Fruit fly (Drosophila melanogaster): Measurements from ENCODE around the gene CG42354.

Gene CG42354

dm6 chrX:16100726-16101351 is 3.9 kb downstream of the CG42354 start:
- TF ChIP-seq cg (GFP tag; optimal IDR thresholded peaks at IDR 0.05) (peak; percentile 73), Ets65A (GFP tag) (no peak), CG4424 (GFP tag; optimal IDR thresholded peaks at IDR 0.05) (no peak), mirr (GFP tag; optimal IDR thresholded peaks at IDR 0.05) (peak; percentile 11), sug (tag; optimal IDR thresholded peaks at IDR 0.05) (peak; percentile 21), CkIIα-i1 (GFP tag; IDR thresholded peaks at IDR 0.05) (no peak), CG4282 (GFP tag; optimal IDR thresholded peaks at IDR 0.05) (no peak), ftz-f1 (GFP tag; optimal IDR thresholded peaks at IDR 0.05) (peak; percentile 22), CG10959 (GFP tag; IDR thresholded peaks at IDR 0.05) (no peak), h (optimal IDR thresholded peaks at IDR 0.05) (no peak), CG2199 (GFP tag; IDR thresholded peaks at IDR 0.05) (0 out of 3 replicates have a peak, but pooled peaks have one; percentile 32), Nf-YC (tag; optimal IDR thresholded peaks at IDR 0.05) (peak; percentile 10), lab (GFP tag; optimal IDR thresholded peaks at IDR 0.05) (peak; percentile 12), Hr78 (GFP tag; optimal IDR thresholded peaks at IDR 0.05) (peak in 1 of 2 experiments; percentile 73), sqz (GFP tag; optimal IDR thresholded peaks at IDR 0.05) (peak; percentile 60), sd (tag; optimal IDR thresholded peaks at IDR 0.05) (peak; percentile 94), abd-A (tag; optimal IDR thresholded peaks at IDR 0.05) (peak; percentile 50), CG32772 (GFP tag; IDR thresholded peaks at IDR 0.05) (peak; percentile 7; the same call in 1 of the 2 replicates), Camta (GFP tag; optimal IDR thresholded peaks at IDR 0.05) (no peak), CG10543 (GFP tag; optimal IDR thresholded peaks at IDR 0.05) (peak; percentile 44), CG15073 (GFP tag; optimal IDR thresholded peaks at IDR 0.05) (no peak), Scr (GFP tag; IDR thresholded peaks at IDR 0.05; ENCODE audit: partially characterized antibody) (no peak), chinmo (GFP tag; IDR thresholded peaks at IDR 0.05; ENCODE audit: partially characterized antibody) (0 out of 4 replicates have a peak, but pooled peaks have one; percentile 53), CG7928 (GFP tag; optimal IDR thresholded peaks at IDR 0.05) (no peak), sens (GFP tag) (no peak), CG14860 (GFP tag; IDR thresholded peaks at IDR 0.05; ENCODE audit: partially characterized antibody) (no peak), Dad (GFP tag; optimal IDR thresholded peaks at IDR 0.05) (no peak), crol (GFP tag; IDR thresholded peaks at IDR 0.05) (peak; percentile 72; the same call in 1 of the 2 replicates)

DNA sequence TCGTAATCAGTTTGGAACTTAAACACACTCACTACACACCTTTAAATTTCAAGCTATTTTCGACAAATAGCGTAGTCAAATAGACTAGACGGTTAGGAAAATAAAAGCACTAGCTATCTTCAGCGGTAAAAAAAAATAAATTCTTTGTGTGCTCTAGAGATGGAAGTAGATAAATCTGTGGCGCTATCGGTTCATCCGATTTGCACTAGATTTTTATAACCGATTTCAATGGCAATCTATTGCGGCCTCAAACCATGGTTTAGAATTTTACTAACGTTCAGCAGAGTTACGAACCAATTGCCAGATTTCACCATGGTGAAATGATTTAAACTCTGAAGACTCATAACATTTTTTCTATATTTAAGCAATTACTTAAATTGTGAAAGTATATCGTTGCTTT is 8.3 kb downstream of the CG42354 start:
- peak; percentile 72 for TF ChIP-seq CG1603 (tag; optimal IDR thresholded peaks at IDR 0.05)
- peak; percentile 9 for TF ChIP-seq MESR4 (GFP tag; optimal IDR thresholded peaks at IDR 0.05)
- no peak for TF ChIP-seq disco-r (GFP tag; optimal IDR thresholded peaks at IDR 0.05)
- no peak for TF ChIP-seq dati (GFP tag; IDR thresholded peaks at IDR 0.05)
- TF ChIP-seq ssp (GFP tag; IDR thresholded peaks at IDR 0.05), result no peak
- TF ChIP-seq chinmo (GFP tag; IDR thresholded peaks at IDR 0.05; ENCODE audit: partially characterized antibody), result 0 out of 4 replicates have a peak, but pooled peaks have one; percentile 69
- peak; percentile 17 for TF ChIP-seq CG30403 (GFP tag; optimal IDR thresholded peaks at IDR 0.05)
- no peak for TF ChIP-seq CG17385 (GFP tag; optimal IDR thresholded peaks at IDR 0.05)
- peak; percentile 86 for TF ChIP-seq CG11560 (tag; IDR thresholded peaks at IDR 0.05)
- TF ChIP-seq CG12659 (GFP tag; optimal IDR thresholded peaks at IDR 0.05), result peak; percentile 79
- peak; percentile 54; the same call in 1 of the 3 replicates for TF ChIP-seq hb (GFP tag; IDR thresholded peaks at IDR 0.05; ENCODE audit: partially characterized antibody)
- no peak for TF ChIP-seq rib (GFP tag; IDR thresholded peaks at IDR 0.05)
- peak; percentile 20 for TF ChIP-seq Max (GFP tag; optimal IDR thresholded peaks at IDR 0.05)
- TF ChIP-seq Aef1 (GFP tag; IDR thresholded peaks at IDR 0.05), result no peak
- TF ChIP-seq hbn (GFP tag; IDR thresholded peaks at IDR 0.05; ENCODE audit: partially characterized antibody), result peak; percentile 70
- no peak for TF ChIP-seq pb (GFP tag; optimal IDR thresholded peaks at IDR 0.05)
- no peak for TF ChIP-seq btn (GFP tag; optimal IDR thresholded peaks at IDR 0.05)
- no peak for TF ChIP-seq CG4730 (GFP tag; IDR thresholded peaks at IDR 0.05)
- peak; percentile 36 for TF ChIP-seq CG12155 (GFP tag; optimal IDR thresholded peaks at IDR 0.05)
- TF ChIP-seq gce (GFP tag; IDR thresholded peaks at IDR 0.05), result no peak
- no peak for TF ChIP-seq CG11398 (GFP tag; optimal IDR thresholded peaks at IDR 0.05)
- TF ChIP-seq Dref (GFP tag; IDR thresholded peaks at IDR 0.05), result peak; percentile 71
- TF ChIP-seq dmrt99B (tag; optimal IDR thresholded peaks at IDR 0.05), result no peak
- TF ChIP-seq pho (GFP tag; optimal IDR thresholded peaks at IDR 0.05), result peak; percentile 25
